Fruit fly (Drosophila melanogaster) whole organism, embryonic: ENCODE data around the gene CG6345.
A peak's percentile ranks its signal among the peaks of the same experiment; 100 is the strongest.

Experiments used
- ATbp ChIP-seq: fragments of 200-800 bp; sonication (Bioruptor generic); optimal IDR thresholded peaks from 2 replicates; lab custom pipeline; 2017; ENCODE audit warnings: missing biosample characterization, mild to moderate bottlenecking, missing genetic modification characterization, missing genetic modification reagents
- Antp ChIP-seq: fragments of 200-800 bp; sonication (Bioruptor generic); optimal IDR thresholded peaks from 3 replicates; lab custom pipeline; 2016; ENCODE audit warnings: missing biosample characterization, missing genetic modification characterization
- BEAF-32 ChIP-seq: fragments of 200-800 bp; sonication (Bioruptor generic); optimal IDR thresholded peaks from 3 replicates; lab custom pipeline; 2017; ENCODE audit warnings: missing biosample characterization, missing genetic modification characterization, mild to moderate bottlenecking, moderate library complexity, missing genetic modification reagents
- Bgb ChIP-seq: fragments of 200-800 bp; sonication (Bioruptor generic); IDR thresholded peaks from 2 replicates; pipeline ENCODE4 v1.3.6; 2022; ENCODE audit warnings: missing biosample characterization, missing genetic modification characterization; ENCODE audit not compliant: partially characterized antibody
- CG1024 ChIP-seq: fragments of 200-800 bp; sonication (Bioruptor generic); IDR thresholded peaks from 2 replicates; pipeline ENCODE4 v1.3.6; 2022; ENCODE audit warnings: missing biosample characterization, missing genetic modification characterization
- CG11093 ChIP-seq: fragments of 200-800 bp; sonication (Bioruptor generic); IDR thresholded peaks from 3 replicates; pipeline ENCODE4 v1.3.6; 2022; ENCODE audit warnings: missing biosample characterization, missing genetic modification characterization
- CG11456 ChIP-seq: fragments of 200-800 bp; sonication (Bioruptor generic); IDR thresholded peaks from 3 replicates; pipeline ENCODE4 v1.3.6; 2022; ENCODE audit warnings: missing biosample characterization, missing genetic modification characterization
- CG12071 ChIP-seq: fragments of 200-800 bp; sonication (Bioruptor generic); optimal IDR thresholded peaks from 3 replicates; lab custom pipeline; 2018; ENCODE audit warnings: missing biosample characterization, mild to moderate bottlenecking, missing genetic modification characterization
- CG12391 ChIP-seq: fragments of 200-800 bp; sonication (Bioruptor generic); optimal IDR thresholded peaks from 3 replicates; lab custom pipeline; 2018; ENCODE audit warnings: missing biosample characterization, mild to moderate bottlenecking, missing genetic modification characterization, moderate library complexity
- CG13894 ChIP-seq: fragments of 200-800 bp; sonication (Bioruptor generic); optimal IDR thresholded peaks from 3 replicates; lab custom pipeline; 2018; ENCODE audit warnings: missing biosample characterization, mild to moderate bottlenecking, missing genetic modification characterization, moderate library complexity
- CG14860 ChIP-seq: fragments of 200-800 bp; sonication (Bioruptor generic); IDR thresholded peaks from 3 replicates; pipeline ENCODE4 v1.3.6; 2022; ENCODE audit warnings: missing biosample characterization, missing genetic modification characterization; ENCODE audit not compliant: partially characterized antibody
- CG1603 ChIP-seq: fragments of 200-800 bp; sonication (Bioruptor generic); optimal IDR thresholded peaks from 2 replicates; lab custom pipeline; 2019; ENCODE audit warnings: missing biosample characterization, mild to moderate bottlenecking, missing genetic modification characterization, moderate library complexity
- CG1647 ChIP-seq: fragments of 200-800 bp; sonication (Bioruptor generic); optimal IDR thresholded peaks from 3 replicates; lab custom pipeline; 2016; ENCODE audit warnings: missing biosample characterization, missing genetic modification characterization
- CG17568 ChIP-seq: fragments of 200-800 bp; sonication (Bioruptor generic); optimal IDR thresholded peaks from 2 replicates; lab custom pipeline; 2018; ENCODE audit warnings: missing biosample characterization, mild to moderate bottlenecking, missing genetic modification characterization, moderate library complexity
- CG2199 ChIP-seq: fragments of 200-800 bp; sonication (Bioruptor generic); IDR thresholded peaks from 3 replicates; pipeline ENCODE4 v1.3.6; 2022; ENCODE audit warnings: missing biosample characterization, missing genetic modification characterization
- CG2678 ChIP-seq: fragments of 200-800 bp; sonication (Bioruptor generic); optimal IDR thresholded peaks from 3 replicates; lab custom pipeline; 2019; ENCODE audit warnings: missing biosample characterization, mild to moderate bottlenecking, missing genetic modification characterization, moderate library complexity
- CG42726 ChIP-seq: fragments of 200-800 bp; sonication (Bioruptor generic); IDR thresholded peaks from 2 replicates; pipeline ENCODE4 v1.3.6; 2022; ENCODE audit warnings: missing biosample characterization, missing genetic modification characterization; ENCODE audit not compliant: partially characterized antibody
- CG4707 ChIP-seq: fragments of 200-800 bp; sonication (Bioruptor generic); optimal IDR thresholded peaks from 2 replicates; lab custom pipeline; 2018; ENCODE audit warnings: missing biosample characterization, mild to moderate bottlenecking, missing genetic modification characterization, moderate library complexity
- CG4820 ChIP-seq: fragments of 200-800 bp; sonication (Bioruptor generic); optimal IDR thresholded peaks from 3 replicates; lab custom pipeline; 2016; ENCODE audit warnings: missing biosample characterization, missing genetic modification characterization
- CG5245 ChIP-seq: fragments of 200-800 bp; sonication (Bioruptor generic); optimal IDR thresholded peaks from 3 replicates; lab custom pipeline; 2016; ENCODE audit warnings: missing biosample characterization, missing genetic modification characterization
- CG6813 ChIP-seq: fragments of 200-800 bp; sonication (Bioruptor generic); optimal IDR thresholded peaks from 2 replicates; lab custom pipeline; 2017; ENCODE audit warnings: missing biosample characterization, missing genetic modification characterization, mild to moderate bottlenecking, moderate library complexity, missing genetic modification reagents
- CG7839 ChIP-seq: fragments of 200-800 bp; sonication (Bioruptor generic); optimal IDR thresholded peaks from 3 replicates; lab custom pipeline; 2018; ENCODE audit warnings: missing biosample characterization, mild to moderate bottlenecking, missing genetic modification characterization, moderate library complexity
- CTCF ChIP-seq: fragments of 200-800 bp; sonication (Bioruptor generic); optimal IDR thresholded peaks from 2 replicates; lab custom pipeline; 2017; ENCODE audit warnings: missing biosample characterization, mild to moderate bottlenecking, missing genetic modification characterization, moderate library complexity
- Camta ChIP-seq: fragments of 200-800 bp; sonication (Bioruptor generic); optimal IDR thresholded peaks from 2 replicates; lab custom pipeline; 2016; ENCODE audit warnings: missing biosample characterization, missing genetic modification characterization
- CoRest ChIP-seq: fragments of 200-800 bp; sonication (Bioruptor generic); optimal IDR thresholded peaks from 3 replicates; lab custom pipeline; 2018; ENCODE audit warnings: missing biosample characterization, mild to moderate bottlenecking, missing genetic modification characterization, moderate library complexity
- D ChIP-seq, 2 experiments: fragments of 200-800 bp in 1 of 2; fragments of >200 bp in 1 of 2; sonication (Bioruptor generic) in 1 of 2; optimal IDR thresholded peaks; 2 replicates in 1 of 2; 3 replicates in 1 of 2; lab custom pipeline; 2017; ENCODE audit warnings: mild to moderate bottlenecking in 1 of 2, missing biosample characterization in 1 of 2, missing genetic modification characterization in 1 of 2, missing genetic modification reagents in 1 of 2
- Dip2 ChIP-seq: fragments of 200-800 bp; sonication (Bioruptor generic); IDR thresholded peaks from 2 replicates; pipeline ENCODE4 v1.3.6; 2022; ENCODE audit warnings: missing biosample characterization, missing genetic modification characterization
- Ets65A ChIP-seq: fragments of 200-800 bp; sonication (Bioruptor generic); peaks from one replicate; lab custom pipeline; 2016; ENCODE audit warnings: missing biosample characterization, missing genetic modification characterization
- Lhr ChIP-seq: fragments of 200-800 bp; sonication (Bioruptor generic); optimal IDR thresholded peaks from 3 replicates; lab custom pipeline; 2017; ENCODE audit warnings: mild to moderate bottlenecking, missing biosample characterization, missing genetic modification reagents, missing genetic modification characterization
- Med ChIP-seq: fragments of 200-800 bp; sonication (Bioruptor generic); peaks from one replicate; lab custom pipeline; 2016; ENCODE audit warnings: missing biosample characterization, missing genetic modification characterization, mild to moderate bottlenecking, inconsistent platforms, moderate library complexity
- Myb ChIP-seq: fragments of 200-800 bp; sonication (Bioruptor generic); optimal IDR thresholded peaks from 2 replicates; lab custom pipeline; 2016; ENCODE audit warnings: missing biosample characterization, missing genetic modification characterization
- Nf-YB ChIP-seq: fragments of 200-800 bp; sonication (Bioruptor generic); optimal IDR thresholded peaks from 3 replicates; lab custom pipeline; 2019; ENCODE audit warnings: missing biosample characterization, mild to moderate bottlenecking, missing genetic modification characterization, moderate library complexity
- NfI ChIP-seq: fragments of 200-800 bp; sonication (Bioruptor generic); optimal IDR thresholded peaks from 3 replicates; lab custom pipeline; 2018; ENCODE audit warnings: missing biosample characterization, mild to moderate bottlenecking, missing genetic modification characterization, moderate library complexity
- Rfx ChIP-seq: fragments of 200-800 bp; sonication (Bioruptor generic); IDR thresholded peaks from 2 replicates; pipeline ENCODE4 v1.3.6; 2022; ENCODE audit warnings: missing biosample characterization, missing genetic modification characterization
- az2 ChIP-seq: fragments of 200-800 bp; sonication (Bioruptor generic); optimal IDR thresholded peaks from 3 replicates; lab custom pipeline; 2016; ENCODE audit warnings: missing biosample characterization, missing genetic modification characterization
- ci ChIP-seq: fragments of 200-800 bp; sonication (Bioruptor generic); IDR thresholded peaks from 3 replicates; pipeline ENCODE4 v1.3.6; 2022; ENCODE audit warnings: missing biosample characterization, missing genetic modification characterization
- dati ChIP-seq: fragments of 200-800 bp; sonication (Bioruptor generic); IDR thresholded peaks from 2 replicates; pipeline ENCODE4 v1.3.6; 2022; ENCODE audit warnings: missing biosample characterization, missing genetic modification characterization
- fd96Cb ChIP-seq: fragments of 200-800 bp; sonication (Bioruptor generic); optimal IDR thresholded peaks from 2 replicates; lab custom pipeline; 2018; ENCODE audit warnings: missing biosample characterization, mild to moderate bottlenecking, missing genetic modification characterization, moderate library complexity
- grau ChIP-seq: fragments of 200-800 bp; optimal IDR thresholded peaks from 3 replicates; lab custom pipeline; 2019; ENCODE audit warnings: missing biosample characterization, mild to moderate bottlenecking, missing genetic modification characterization, moderate library complexity
- oc ChIP-seq: fragments of 200-800 bp; sonication (Bioruptor generic); optimal IDR thresholded peaks from 2 replicates; lab custom pipeline; 2018; ENCODE audit warnings: missing biosample characterization, mild to moderate bottlenecking, missing genetic modification characterization, moderate library complexity
- onecut ChIP-seq: fragments of 200-800 bp; sonication (Bioruptor generic); IDR thresholded peaks from 2 replicates; pipeline ENCODE4 v1.3.6; 2022; ENCODE audit warnings: missing biosample characterization, missing genetic modification characterization
- sens ChIP-seq: fragments of 200-800 bp; sonication (Bioruptor generic); peaks from one replicate; lab custom pipeline; 2016; ENCODE audit warnings: missing biosample characterization, missing genetic modification characterization
- stwl ChIP-seq: fragments of 200-800 bp; sonication (Bioruptor generic); optimal IDR thresholded peaks from 3 replicates; lab custom pipeline; 2018; ENCODE audit warnings: missing biosample characterization, mild to moderate bottlenecking, missing genetic modification characterization, moderate library complexity
- tap ChIP-seq: fragments of 200-800 bp; optimal IDR thresholded peaks from 3 replicates; lab custom pipeline; 2019; ENCODE audit warnings: missing biosample characterization, mild to moderate bottlenecking, missing genetic modification characterization, moderate library complexity
- tgo ChIP-seq: fragments of 200-800 bp; sonication (Bioruptor generic); IDR thresholded peaks from 3 replicates; pipeline ENCODE4 v1.3.6; 2022; ENCODE audit warnings: missing biosample characterization, missing genetic modification characterization
- vvl ChIP-seq: fragments of 200-800 bp; sonication (Bioruptor generic); IDR thresholded peaks from 2 replicates; pipeline ENCODE4 v1.3.6; 2022; ENCODE audit warnings: missing biosample characterization, missing genetic modification characterization
- zfh1 ChIP-seq: fragments of 200-800 bp; sonication (Bioruptor generic); IDR thresholded peaks from 3 replicates; pipeline ENCODE4 v1.3.6; 2022; ENCODE audit warnings: missing biosample characterization, missing genetic modification characterization

The CG6345 gene

DNA sequence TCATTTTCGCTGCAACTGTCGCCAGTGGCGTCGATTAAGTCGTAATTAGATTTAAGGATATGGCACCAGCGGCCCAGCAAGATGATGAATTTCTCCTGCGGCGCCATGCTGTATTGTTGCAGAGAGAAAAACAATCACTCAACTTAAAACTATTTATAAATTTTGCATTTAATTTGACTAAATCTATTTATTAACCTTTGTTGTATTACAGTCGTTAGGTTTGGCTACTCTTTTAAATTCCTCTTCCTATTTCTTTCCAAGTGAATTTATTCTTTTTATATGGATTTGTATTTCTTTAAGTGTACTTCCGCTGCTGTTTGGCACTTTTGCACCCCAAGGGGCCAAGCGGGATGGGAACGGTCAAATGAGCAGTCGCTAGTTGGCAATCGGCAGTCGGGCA lies 33.1 kb upstream of the CG6345 start (continued):
- TF ChIP-seq CG2678 (tag; lab: Kevin White, UChicago) (peak; percentile 61), tap (peak; percentile 50), Camta (GFP tag; lab: Kevin White, UChicago) (peak; percentile 9), fd96Cb (tag; lab: Kevin White, UChicago) (peak; percentile 60), CG17568 (GFP tag; lab: Kevin White, UChicago) (no peak), onecut (GFP tag; lab: Robert Waterston, UW) (peak; percentile 14; the same call in 1 of the 2 replicates), Antp (GFP tag; lab: Kevin White, UChicago) (peak; percentile 3), CG11093 (no peak), CG12391 (tag; lab: Kevin White, UChicago) (peak; percentile 66), CoRest (tag; lab: Kevin White, UChicago) (peak; percentile 25), az2 (peak; percentile 41), grau (tag; lab: Kevin White, UChicago) (peak; percentile 52), D (optimal IDR thresholded peaks at IDR 0.05; lab: Kevin White, UChicago) (no peak), D (GFP tag; optimal IDR thresholded peaks at IDR 0.05; lab: Kevin White, UChicago) (peak; percentile 66), Nf-YB (peak; percentile 2), CG7839 (peak; percentile 53), ATbp (peak; percentile 41), CTCF (GFP tag; lab: Kevin White, UChicago) (no peak), NfI (GFP tag; lab: Kevin White, UChicago) (no peak), Ets65A (peak; percentile 75), oc (tag; lab: Kevin White, UChicago) (peak; percentile 9), CG6813 (peak; percentile 7), CG4820 (GFP tag; lab: Kevin White, UChicago) (peak; percentile 27), CG12071 (no peak), zfh1 (GFP tag; lab: Robert Waterston, UW) (peak; percentile 39; the same call in 1 of the 3 replicates), CG1647 (GFP tag; lab: Kevin White, UChicago) (no peak)

dm6 chr3R:10436989-10437388 lies 21.1 kb upstream of the CG6345 start:
- peak; percentile 71; the same call in 1 of the 3 replicates for TF ChIP-seq CG2199
- no peak for TF ChIP-seq dati (GFP tag; lab: Robert Waterston, UW)
- TF ChIP-seq CG14860 (GFP tag; lab: Robert Waterston, UW): no peak
- TF ChIP-seq CG1603 (tag; lab: Kevin White, UChicago): peak; percentile 16
- no peak for TF ChIP-seq CG4707 (GFP tag; lab: Kevin White, UChicago)
- peak; percentile 20; the same call in 1 of the 2 replicates for TF ChIP-seq Rfx
- peak; percentile 45 for TF ChIP-seq stwl (tag; lab: Kevin White, UChicago)
- peak; percentile 37 for TF ChIP-seq Myb (GFP tag; lab: Kevin White, UChicago)
- peak; percentile 32; the same call in 1 of the 3 replicates for TF ChIP-seq ci
- TF ChIP-seq CTCF (GFP tag; lab: Kevin White, UChicago): peak; percentile 93
- 0 out of 2 replicates have a peak, but pooled peaks have one; percentile 22 for TF ChIP-seq Bgb (GFP tag; lab: Robert Waterston, UW)
- no peak for TF ChIP-seq tgo (GFP tag; lab: Robert Waterston, UW)
- TF ChIP-seq CG1024: 0 out of 2 replicates have a peak, but pooled peaks have one; percentile 4
- no peak for TF ChIP-seq CG13894 (tag; lab: Kevin White, UChicago)
- TF ChIP-seq Med (GFP tag; lab: Kevin White, UChicago): peak; percentile 45
- TF ChIP-seq CG42726 (GFP tag; lab: Robert Waterston, UW): 0 out of 2 replicates have a peak, but pooled peaks have one; percentile 25
- peak; percentile 61 for TF ChIP-seq sens (GFP tag; lab: Kevin White, UChicago)
- TF ChIP-seq CG5245 (GFP tag; lab: Kevin White, UChicago): no peak
- peak; percentile 95 for TF ChIP-seq Dip2 (GFP tag; lab: Robert Waterston, UW)
- TF ChIP-seq BEAF-32 (GFP tag; lab: Kevin White, UChicago): no peak
- peak; percentile 41 for TF ChIP-seq vvl (GFP tag; lab: Robert Waterston, UW)
- peak; percentile 8; the same call in 1 of the 3 replicates for TF ChIP-seq CG11456 (GFP tag; lab: Robert Waterston, UW)
- peak; percentile 2 for TF ChIP-seq Lhr (GFP tag; lab: Kevin White, UChicago)
